Fruit fly (Drosophila melanogaster): ENCODE data around the gene CG15864.

The CG15864 gene

DNA sequence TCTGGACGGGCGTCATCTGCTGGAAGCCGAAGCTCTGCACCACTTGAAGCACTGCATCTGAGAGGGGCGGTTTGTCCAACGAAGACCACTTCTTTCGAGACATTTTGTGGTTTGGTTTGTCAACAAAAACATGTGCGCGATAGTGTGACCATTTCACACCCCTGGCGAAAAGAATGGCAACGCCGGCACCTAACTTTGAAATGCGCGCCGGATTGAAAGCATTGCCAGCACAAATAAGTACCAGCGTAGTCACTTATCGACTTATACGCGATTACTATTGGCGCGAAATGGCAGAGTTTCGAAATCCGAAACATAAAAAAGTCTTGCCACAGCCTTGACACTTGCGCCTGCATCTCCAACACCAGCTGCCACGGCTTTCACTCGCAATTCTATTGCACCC lies 21.5 kb downstream of the CG15864 start, which contains the start of gene CG9630 (continued):
- no peak for TF ChIP-seq bowl (GFP tag; IDR thresholded peaks at IDR 0.05)
- no peak for TF ChIP-seq ERR (GFP tag; optimal IDR thresholded peaks at IDR 0.05)
- TF ChIP-seq GATAe (GFP tag; conservative IDR thresholded peaks at IDR 0.05) = no peak
- no peak for TF ChIP-seq CG8765 (GFP tag; IDR thresholded peaks at IDR 0.05)
- no peak for TF ChIP-seq CG1832 (GFP tag; optimal IDR thresholded peaks at IDR 0.05)
- TF ChIP-seq Ssrp (tag; optimal IDR thresholded peaks at IDR 0.05) = no peak
- no peak for TF ChIP-seq ase (GFP tag; IDR thresholded peaks at IDR 0.05)
- peak; percentile 80 for TF ChIP-seq CG13287 (GFP tag; IDR thresholded peaks at IDR 0.05; ENCODE audit: partially characterized antibody)
- TF ChIP-seq CG14667 (GFP tag; IDR thresholded peaks at IDR 0.05) = no peak
- no peak for TF ChIP-seq CG18599 (GFP tag; optimal IDR thresholded peaks at IDR 0.05)
- peak; percentile 87 for TF ChIP-seq Med (GFP tag)
- TF ChIP-seq bcd (GFP tag; optimal IDR thresholded peaks at IDR 0.05) = no peak
- TF ChIP-seq CG34422 (GFP tag; IDR thresholded peaks at IDR 0.05) = peak; percentile 20; the same call in 1 of the 3 replicates
- no peak for TF ChIP-seq CG8388 (GFP tag; optimal IDR thresholded peaks at IDR 0.05)
- no peak for TF ChIP-seq ash1 (GFP tag; optimal IDR thresholded peaks at IDR 0.05)
- TF ChIP-seq Lpt (GFP tag; optimal IDR thresholded peaks at IDR 0.05) = no peak
- TF ChIP-seq NK7.1 (GFP tag; optimal IDR thresholded peaks at IDR 0.05) = no peak
- no peak for TF ChIP-seq CG4282 (GFP tag; optimal IDR thresholded peaks at IDR 0.05)
- TF ChIP-seq CG6683 (GFP tag; optimal IDR thresholded peaks at IDR 0.05) = no peak
- TF ChIP-seq CG14014 (GFP tag; IDR thresholded peaks at IDR 0.05) = no peak
- TF ChIP-seq dmrt99B (tag; optimal IDR thresholded peaks at IDR 0.05) = no peak
- no peak for TF ChIP-seq CG6272 (GFP tag; IDR thresholded peaks at IDR 0.05)
- TF ChIP-seq CoRest (tag; optimal IDR thresholded peaks at IDR 0.05) = peak; percentile 4
- TF ChIP-seq CG2116 (GFP tag; optimal IDR thresholded peaks at IDR 0.05) = peak; percentile 87
- TF ChIP-seq CG11695 (GFP tag; IDR thresholded peaks at IDR 0.05) = no peak
- TF ChIP-seq lmd (GFP tag; IDR thresholded peaks at IDR 0.05) = no peak
- TF ChIP-seq sd (tag; optimal IDR thresholded peaks at IDR 0.05) = no peak
- no peak for TF ChIP-seq CG42726 (GFP tag; IDR thresholded peaks at IDR 0.05; ENCODE audit: partially characterized antibody)
- peak; percentile 72 for TF ChIP-seq BEAF-32 (GFP tag; optimal IDR thresholded peaks at IDR 0.05)
- no peak for TF ChIP-seq CG18764 (GFP tag; optimal IDR thresholded peaks at IDR 0.05)
- no peak for TF ChIP-seq aop (GFP tag; IDR thresholded peaks at IDR 0.05)
- no peak for TF ChIP-seq Vsx1 (GFP tag; optimal IDR thresholded peaks at IDR 0.05)
- no peak for TF ChIP-seq CG34376 (GFP tag; optimal IDR thresholded peaks at IDR 0.05)
- TF ChIP-seq Pdp1 (GFP tag; optimal IDR thresholded peaks at IDR 0.05) = no peak
- TF ChIP-seq CG12236 (GFP tag; optimal IDR thresholded peaks at IDR 0.05) = no peak
- no peak for TF ChIP-seq CG6765 (GFP tag; optimal IDR thresholded peaks at IDR 0.05)
- TF ChIP-seq lilli (GFP tag; optimal IDR thresholded peaks at IDR 0.05) = no peak
- no peak for TF ChIP-seq D19A (tag; optimal IDR thresholded peaks at IDR 0.05)
- peak; percentile 68; the same call in 2 of the 3 replicates for TF ChIP-seq CG6791 (GFP tag; IDR thresholded peaks at IDR 0.05; ENCODE audit: partially characterized antibody)
- TF ChIP-seq CG3838 (GFP tag; optimal IDR thresholded peaks at IDR 0.05) = no peak
- TF ChIP-seq CG1602 (GFP tag; optimal IDR thresholded peaks at IDR 0.05) = no peak
- no peak for TF ChIP-seq corto (GFP tag; optimal IDR thresholded peaks at IDR 0.05)
- no peak for TF ChIP-seq CG14050 (GFP tag; IDR thresholded peaks at IDR 0.05)
- TF ChIP-seq CG1603 (tag; optimal IDR thresholded peaks at IDR 0.05) = peak; percentile 87
- TF ChIP-seq luna (GFP tag; optimal IDR thresholded peaks at IDR 0.05) = no peak
- TF ChIP-seq CG15011 (GFP tag; optimal IDR thresholded peaks at IDR 0.05) = no peak
- no peak for TF ChIP-seq CG18262 (tag; optimal IDR thresholded peaks at IDR 0.05)
- TF ChIP-seq CG17186 (GFP tag; optimal IDR thresholded peaks at IDR 0.05) = peak; percentile 93
- no peak for TF ChIP-seq h (optimal IDR thresholded peaks at IDR 0.05)
- TF ChIP-seq Trl (optimal IDR thresholded peaks at IDR 0.05) = no peak
- no peak for TF ChIP-seq Trl (GFP tag; optimal IDR thresholded peaks at IDR 0.05)
- no peak for TF ChIP-seq CG4730 (GFP tag; IDR thresholded peaks at IDR 0.05)
